Fruit fly (Drosophila melanogaster): ENCODE measurements around the gene CG11977.

Gene CG11977

dm6 chr3R:8960329-8960728, 37.2 kb upstream of the CG11977 start (continued):
- TF ChIP-seq fd102C (GFP tag; optimal IDR thresholded peaks at IDR 0.05) (no peak), H2.0 (GFP tag; IDR thresholded peaks at IDR 0.05) (peak; percentile 44), ash1 (GFP tag; optimal IDR thresholded peaks at IDR 0.05) (no peak), exex (tag; optimal IDR thresholded peaks at IDR 0.05) (no peak), Dp (GFP tag; optimal IDR thresholded peaks at IDR 0.05) (no peak), CG13624 (GFP tag; optimal IDR thresholded peaks at IDR 0.05) (no peak), CG6813 (GFP tag; optimal IDR thresholded peaks at IDR 0.05) (peak; percentile 18), tio (GFP tag; optimal IDR thresholded peaks at IDR 0.05) (peak; percentile 28), CG10147 (GFP tag; optimal IDR thresholded peaks at IDR 0.05) (peak; percentile 12), CG15601 (tag; optimal IDR thresholded peaks at IDR 0.05) (peak; percentile 36), CG1832 (GFP tag; optimal IDR thresholded peaks at IDR 0.05) (no peak), CG9215 (GFP tag; IDR thresholded peaks at IDR 0.05) (no peak), YL-1 (GFP tag; optimal IDR thresholded peaks at IDR 0.05) (no peak), pfk (GFP tag; optimal IDR thresholded peaks at IDR 0.05) (no peak), CG7357 (GFP tag; IDR thresholded peaks at IDR 0.05) (0 out of 3 replicates have a peak, but pooled peaks have one; percentile 12), Drgx (GFP tag; IDR thresholded peaks at IDR 0.05) (0 out of 2 replicates have a peak, but pooled peaks have one; percentile 9), gro (GFP tag; optimal IDR thresholded peaks at IDR 0.05) (no peak), Bteb2 (GFP tag; optimal IDR thresholded peaks at IDR 0.05) (no peak), Side (GFP tag; optimal IDR thresholded peaks at IDR 0.05) (no peak), Scr (GFP tag; IDR thresholded peaks at IDR 0.05; ENCODE audit: partially characterized antibody) (no peak), zfh2 (GFP tag; optimal IDR thresholded peaks at IDR 0.05) (no peak), jing (GFP tag; optimal IDR thresholded peaks at IDR 0.05) (no peak), hbn (GFP tag; IDR thresholded peaks at IDR 0.05; ENCODE audit: partially characterized antibody) (no peak), sug (tag; optimal IDR thresholded peaks at IDR 0.05) (no peak), Sry-δ (GFP tag; optimal IDR thresholded peaks at IDR 0.05) (no peak), CG7963 (GFP tag; IDR thresholded peaks at IDR 0.05; ENCODE audit: partially characterized antibody) (no peak), oc (tag; optimal IDR thresholded peaks at IDR 0.05) (peak; percentile 40), shn (GFP tag; optimal IDR thresholded peaks at IDR 0.05) (no peak), Dek (tag; optimal IDR thresholded peaks at IDR 0.05) (peak; percentile 26), chif (GFP tag; optimal IDR thresholded peaks at IDR 0.05) (no peak), lmd (GFP tag; IDR thresholded peaks at IDR 0.05) (peak; percentile 45), Neu2 (GFP tag; optimal IDR thresholded peaks at IDR 0.05; ENCODE audit: borderline replicate concordance) (no peak), CG31441 (GFP tag; IDR thresholded peaks at IDR 0.05) (peak; percentile 83), CG1233 (GFP tag; optimal IDR thresholded peaks at IDR 0.05) (peak; percentile 43), Doc3 (GFP tag; IDR thresholded peaks at IDR 0.05; ENCODE audit: partially characterized antibody) (no peak), Rx (GFP tag; IDR thresholded peaks at IDR 0.05) (no peak), HmgD (GFP tag; optimal IDR thresholded peaks at IDR 0.05) (no peak), aop (GFP tag; IDR thresholded peaks at IDR 0.05) (no peak), fd3F (GFP tag; optimal IDR thresholded peaks at IDR 0.05) (peak; percentile 35), CG6854 (GFP tag; optimal IDR thresholded peaks at IDR 0.05) (no peak), CG17328 (GFP tag; IDR thresholded peaks at IDR 0.05) (peak; percentile 48; the same call in 1 of the 2 replicates), HLH54F (GFP tag; optimal IDR thresholded peaks at IDR 0.05) (no peak), sc (optimal IDR thresholded peaks at IDR 0.05) (no peak), sc (GFP tag; optimal IDR thresholded peaks at IDR 0.05) (peak; percentile 29), Hmr (GFP tag; optimal IDR thresholded peaks at IDR 0.05) (peak; percentile 3), nerfin-1 (tag; optimal IDR thresholded peaks at IDR 0.05) (peak; percentile 42), E2f1 (GFP tag; IDR thresholded peaks at IDR 0.05) (no peak), twi (tag; optimal IDR thresholded peaks at IDR 0.05) (peak; percentile 5), CG17612 (GFP tag; IDR thresholded peaks at IDR 0.05) (no peak), dysf (GFP tag; IDR thresholded peaks at IDR 0.05) (peak; percentile 72), mam (GFP tag; optimal IDR thresholded peaks at IDR 0.05) (no peak)
